Fruit fly (Drosophila melanogaster) whole organism, wandering third instar larva: Measurements from ENCODE around the gene CG13659.

Experiments
- Dfd ChIP-seq: fragments of >200 bp; optimal IDR thresholded peaks from 2 replicates; lab custom pipeline; 2017; ENCODE audit warnings: missing biosample characterization, missing genetic modification characterization
- HLH106 ChIP-seq: fragments of 200-800 bp; optimal IDR thresholded peaks from 3 replicates; lab custom pipeline; 2019; ENCODE audit warnings: missing biosample characterization, mild to moderate bottlenecking, missing genetic modification characterization, moderate library complexity
- jim ChIP-seq: fragments of 175-275, 200-325 bp; sonication (Bioruptor generic); optimal IDR thresholded peaks from 2 replicates; lab custom pipeline; 2016; ENCODE audit warnings: missing biosample characterization, mild to moderate bottlenecking, missing genetic modification characterization
- pan ChIP-seq: fragments of >200 bp; optimal IDR thresholded peaks from 2 replicates; lab custom pipeline; 2017
- psq ChIP-seq: fragments of 200-800 bp; sonication (Bioruptor generic); optimal IDR thresholded peaks from 3 replicates; lab custom pipeline; 2017; ENCODE audit warnings: missing biosample characterization, mild to moderate bottlenecking, missing genetic modification characterization, moderate library complexity
- rgr ChIP-seq: fragments of 200-800 bp; sonication (Bioruptor generic); optimal IDR thresholded peaks from 3 replicates; lab custom pipeline; 2016; ENCODE audit warnings: missing biosample characterization, mild to moderate bottlenecking, missing genetic modification characterization

DNA sequence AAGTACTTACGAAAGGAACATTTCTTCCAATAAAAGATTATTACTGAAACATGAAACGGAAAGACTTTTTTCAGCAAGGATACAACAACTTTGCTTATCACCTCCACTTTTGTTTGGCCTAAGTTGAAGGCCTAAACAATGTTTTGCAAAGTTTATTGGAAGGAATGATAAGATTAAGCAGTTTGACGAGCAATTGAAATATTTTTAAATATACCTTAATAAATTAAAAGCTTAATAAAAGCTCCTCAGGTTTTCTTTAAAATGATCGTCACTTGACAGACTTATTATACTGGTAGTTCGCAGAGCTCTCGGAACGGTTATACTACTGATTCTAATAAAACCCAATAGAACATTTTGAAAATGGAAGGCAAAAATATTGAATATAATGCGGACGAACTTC lies 15.5 kb upstream of the CG13659 start, which contains the start of gene CG31104:
- TF ChIP-seq pan (no peak), rgr (GFP tag; lab: Kevin White, UChicago) (no peak), Dfd (GFP tag; lab: Kevin White, UChicago) (no peak), jim (GFP tag; lab: Kevin White, UChicago) (no peak), psq (GFP tag; lab: Kevin White, UChicago) (no peak), HLH106 (tag; lab: Kevin White, UChicago) (no peak)
